Fruit fly (Drosophila melanogaster) whole organism, pupa: ENCODE results near the gene CG15773.
A peak's percentile ranks its signal among the peaks of the same experiment; 100 is the strongest.

Experiments
- CG10348 ChIP-seq: fragments of 200-800 bp; sonication (Bioruptor generic); IDR thresholded peaks from 2 replicates; pipeline ENCODE4 v1.3.6; 2022; ENCODE audit warnings: missing biosample characterization, missing genetic modification characterization
- CG12605 ChIP-seq: fragments of 200-800 bp; sonication (Bioruptor generic); IDR thresholded peaks from 2 replicates; pipeline ENCODE4 v1.3.6; 2022; ENCODE audit warnings: missing biosample characterization, missing genetic modification characterization
- CG13204 ChIP-seq: fragments of 200-800 bp; sonication (Bioruptor generic); optimal IDR thresholded peaks from 2 replicates; lab custom pipeline; 2018; ENCODE audit warnings: missing biosample characterization, mild to moderate bottlenecking, missing genetic modification characterization, moderate library complexity
- CG14655 ChIP-seq: fragments of 200-800 bp; sonication (Bioruptor generic); optimal IDR thresholded peaks from 3 replicates; lab custom pipeline; 2017; ENCODE audit warnings: mild to moderate bottlenecking, missing biosample characterization, missing genetic modification reagents, missing genetic modification characterization
- CG15710 ChIP-seq: fragments of 200-800 bp; sonication (Bioruptor generic); optimal IDR thresholded peaks from 2 replicates; lab custom pipeline; 2018; ENCODE audit warnings: missing biosample characterization, mild to moderate bottlenecking, missing genetic modification characterization, moderate library complexity
- CG17806 ChIP-seq: fragments of 200-800 bp; sonication (Bioruptor generic); optimal IDR thresholded peaks from 2 replicates; lab custom pipeline; 2018; ENCODE audit warnings: missing biosample characterization, mild to moderate bottlenecking, missing genetic modification characterization, moderate library complexity
- CG32121 ChIP-seq: fragments of 200-800 bp; sonication (Bioruptor generic); IDR thresholded peaks from 2 replicates; pipeline ENCODE4 v1.3.6; 2022; ENCODE audit warnings: missing biosample characterization, missing genetic modification characterization
- CG34367 ChIP-seq: fragments of 200-800 bp; sonication (Bioruptor generic); optimal IDR thresholded peaks from 2 replicates; lab custom pipeline; 2018; ENCODE audit warnings: missing biosample characterization, mild to moderate bottlenecking, missing genetic modification characterization
- CG4496 ChIP-seq: fragments of 200-800 bp; sonication (Bioruptor generic); IDR thresholded peaks from 3 replicates; pipeline ENCODE4 v1.3.6; 2022; ENCODE audit warnings: missing biosample characterization, missing genetic modification characterization
- CG8159 ChIP-seq: fragments of 200-800 bp; sonication (Bioruptor generic); optimal IDR thresholded peaks from 3 replicates; lab custom pipeline; 2018; ENCODE audit warnings: missing biosample characterization, mild to moderate bottlenecking, missing genetic modification characterization, moderate library complexity
- CG8301 ChIP-seq: fragments of 200-800 bp; sonication (Bioruptor generic); optimal IDR thresholded peaks from 2 replicates; lab custom pipeline; 2018; ENCODE audit warnings: missing biosample characterization, mild to moderate bottlenecking, missing genetic modification characterization
- CG9948 ChIP-seq: fragments of 200-800 bp; sonication (Bioruptor generic); optimal IDR thresholded peaks from 2 replicates; lab custom pipeline; 2018; ENCODE audit warnings: missing biosample characterization, mild to moderate bottlenecking, missing genetic modification characterization, moderate library complexity
- D1 ChIP-seq: fragments of 200-800 bp; sonication (Bioruptor generic); optimal IDR thresholded peaks from 2 replicates; lab custom pipeline; 2018; ENCODE audit warnings: missing biosample characterization, mild to moderate bottlenecking, missing genetic modification characterization, moderate library complexity
- EcR ChIP-seq: fragments of 200-800 bp; sonication (Bioruptor generic); optimal IDR thresholded peaks from 3 replicates; lab custom pipeline; 2019; ENCODE audit warnings: missing biosample characterization, missing genetic modification characterization, mild to moderate bottlenecking, moderate library complexity, missing genetic modification reagents
- Ets98B ChIP-seq: fragments of 200-800 bp; sonication (Bioruptor generic); IDR thresholded peaks from 2 replicates; pipeline ENCODE4 v1.3.6; 2022; ENCODE audit warnings: missing biosample characterization, missing genetic modification characterization
- Pif1A ChIP-seq: fragments of 200-800 bp; sonication (Bioruptor generic); optimal IDR thresholded peaks from 3 replicates; lab custom pipeline; 2016; ENCODE audit warnings: missing biosample characterization, missing genetic modification characterization
- Pif1B ChIP-seq: fragments of 200-800 bp; sonication (Bioruptor generic); optimal IDR thresholded peaks from 3 replicates; lab custom pipeline; 2016; ENCODE audit warnings: missing biosample characterization, missing genetic modification characterization
- Snoo ChIP-seq: fragments of 200-800 bp; sonication (Bioruptor generic); optimal IDR thresholded peaks from 3 replicates; lab custom pipeline; 2017; ENCODE audit warnings: missing biosample characterization, mild to moderate bottlenecking, missing genetic modification characterization, inconsistent platforms
- fd96Ca ChIP-seq: fragments of 200-800 bp; sonication (Bioruptor generic); IDR thresholded peaks from 3 replicates; pipeline ENCODE4 v1.3.6; 2022; ENCODE audit warnings: missing biosample characterization, missing genetic modification characterization
- gl ChIP-seq: fragments of 200-800 bp; sonication (Bioruptor generic); optimal IDR thresholded peaks from 2 replicates; lab custom pipeline; 2018; ENCODE audit warnings: missing biosample characterization, mild to moderate bottlenecking, missing genetic modification characterization
- rn ChIP-seq: fragments of 200-800 bp; sonication (Bioruptor generic); IDR thresholded peaks from 2 replicates; pipeline ENCODE4 v1.3.6; 2022; ENCODE audit warnings: missing biosample characterization, missing genetic modification characterization

The CG15773 gene

dm6 chrX:5695035-5695434 is 37.5 kb upstream of the CG15773 start, which contains the start of gene CG3149:
CG3149 (minus strand) TSS chrX:5695205.
- TF ChIP-seq fd96Ca (GFP tag; lab: Robert Waterston, UW) (no peak), D1 (no peak), CG4496 (GFP tag; lab: Robert Waterston, UW) (no peak), gl (tag; lab: Kevin White, UChicago) (no peak), CG32121 (GFP tag; lab: Robert Waterston, UW) (no peak), Pif1B (GFP tag; lab: Kevin White, UChicago) (no peak), Pif1A (GFP tag; lab: Kevin White, UChicago) (no peak), CG9948 (tag; lab: Kevin White, UChicago) (no peak), rn (no peak), CG12605 (GFP tag; lab: Robert Waterston, UW) (no peak), CG34367 (tag; lab: Kevin White, UChicago) (no peak), CG17806 (tag; lab: Kevin White, UChicago) (no peak), EcR (GFP tag; lab: Kevin White, UChicago) (no peak), CG10348 (no peak), CG8159 (tag; lab: Kevin White, UChicago) (no peak), CG14655 (no peak), CG8301 (tag; lab: Kevin White, UChicago) (no peak), CG13204 (GFP tag; lab: Kevin White, UChicago) (no peak)

- TF ChIP-seq CG32121 (GFP tag; lab: Robert Waterston, UW): no peak
- TF ChIP-seq CG13204 (GFP tag; lab: Kevin White, UChicago): no peak
- TF ChIP-seq fd96Ca (GFP tag; lab: Robert Waterston, UW): peak; percentile 4; the same call in 2 of the 3 replicates
- TF ChIP-seq rn: 0 out of 2 replicates have a peak, but pooled peaks have one; percentile 28
- peak; percentile 7 for TF ChIP-seq CG14655
These were observed 36.6 kb upstream of the CG15773 start for dm6 chrX:5695958-5696357.

- TF ChIP-seq rn (peak; percentile 94), CG8159 (tag; lab: Kevin White, UChicago) (peak; percentile 94), CG34367 (tag; lab: Kevin White, UChicago) (peak; percentile 92), CG4496 (GFP tag; lab: Robert Waterston, UW) (peak; percentile 98), CG14655 (peak; percentile 96), Pif1B (GFP tag; lab: Kevin White, UChicago) (peak; percentile 95), CG17806 (tag; lab: Kevin White, UChicago) (peak; percentile 92), CG13204 (GFP tag; lab: Kevin White, UChicago) (peak; percentile 95), Ets98B (GFP tag; lab: Robert Waterston, UW) (peak; percentile 97), gl (tag; lab: Kevin White, UChicago) (peak; percentile 89), Snoo (peak; percentile 98), CG12605 (GFP tag; lab: Robert Waterston, UW) (peak; percentile 95), Pif1A (GFP tag; lab: Kevin White, UChicago) (peak; percentile 98), CG9948 (tag; lab: Kevin White, UChicago) (peak; percentile 86), EcR (GFP tag; lab: Kevin White, UChicago) (no peak), CG32121 (GFP tag; lab: Robert Waterston, UW) (peak; percentile 92), CG15710 (tag; lab: Kevin White, UChicago) (peak; percentile 95), CG10348 (peak; percentile 79), CG8301 (tag; lab: Kevin White, UChicago) (peak; percentile 92), fd96Ca (GFP tag; lab: Robert Waterston, UW) (peak; percentile 98), D1 (peak; percentile 27)
These were observed 36.0 kb upstream of the CG15773 start for dm6 chrX:5696436-5697022.

- peak; percentile 84 for TF ChIP-seq CG8159 (tag; lab: Kevin White, UChicago)
- TF ChIP-seq CG8301 (tag; lab: Kevin White, UChicago): peak; percentile 74
- no peak for TF ChIP-seq CG10348
- peak; percentile 73 for TF ChIP-seq Pif1A (GFP tag; lab: Kevin White, UChicago)
- 0 out of 2 replicates have a peak, but pooled peaks have one; percentile 17 for TF ChIP-seq rn
- peak; percentile 79 for TF ChIP-seq CG14655
- TF ChIP-seq CG15710 (tag; lab: Kevin White, UChicago): peak; percentile 78
- TF ChIP-seq gl (tag; lab: Kevin White, UChicago): peak; percentile 39
- TF ChIP-seq CG9948 (tag; lab: Kevin White, UChicago): peak; percentile 67
- no peak for TF ChIP-seq Pif1B (GFP tag; lab: Kevin White, UChicago)
- TF ChIP-seq CG32121 (GFP tag; lab: Robert Waterston, UW): peak; percentile 77
- TF ChIP-seq Ets98B (GFP tag; lab: Robert Waterston, UW): peak; percentile 52
- TF ChIP-seq CG12605 (GFP tag; lab: Robert Waterston, UW): peak; percentile 51; the same call in 1 of the 2 replicates
- TF ChIP-seq Snoo: peak; percentile 76
- peak; percentile 73 for TF ChIP-seq CG17806 (tag; lab: Kevin White, UChicago)
- TF ChIP-seq D1: peak; percentile 34
- TF ChIP-seq EcR (GFP tag; lab: Kevin White, UChicago): no peak
- peak; percentile 52 for TF ChIP-seq CG34367 (tag; lab: Kevin White, UChicago)
- peak; percentile 72 for TF ChIP-seq CG4496 (GFP tag; lab: Robert Waterston, UW)
- no peak for TF ChIP-seq CG13204 (GFP tag; lab: Kevin White, UChicago)
- TF ChIP-seq fd96Ca (GFP tag; lab: Robert Waterston, UW): 0 out of 3 replicates have a peak, but pooled peaks have one; percentile 45
These were observed 34.3 kb upstream of the CG15773 start, which contains the start of gene AdamTS-B for dm6 chrX:5698087-5698727. AdamTS-B (plus strand) TSS chrX:5698557.
